Worm (Caenorhabditis elegans) whole organism, L4/young adult: ENCODE results near the gene F21C10.19.

ENCODE experiments used
- W03F9.2 ChIP-seq: fragments of 150-350 bp; optimal IDR thresholded peaks from 2 replicates; lab custom pipeline; 2014; ENCODE audit warnings: missing biosample characterization, missing genetic modification characterization
- dao-5 ChIP-seq: sonication (generic microtip); optimal IDR thresholded peaks from 2 replicates; lab custom pipeline; 2016; ENCODE audit warnings: missing genotype, missing genetic modification characterization, moderate library complexity, missing compliant biosample characterization

ce11 chrV:9124180-9124579 is 6.7 kb upstream of the F21C10.19 start, which contains the start of gene F21C10.6:
- no peak for TF ChIP-seq dao-5 (tag; lab: Kevin White, UChicago)
- TF ChIP-seq W03F9.2 (tag; lab: Kevin White, UChicago): no peak
